Worm (Caenorhabditis elegans) whole organism, L2 larva: ENCODE data around the gene F34H10.1.

ENCODE experiments used
- C34F6.9 ChIP-seq: fragments of 150-350 bp; optimal IDR thresholded peaks from 2 replicates; lab custom pipeline; 2014; ENCODE audit warnings: missing biosample characterization, missing genetic modification characterization
- F13H6.1 ChIP-seq: sonication (generic microtip); optimal IDR thresholded peaks from 2 replicates; lab custom pipeline; 2016; ENCODE audit warnings: missing genetic modification characterization, missing compliant biosample characterization
- R02D3.7 ChIP-seq: fragments of 150-350 bp; optimal IDR thresholded peaks from 2 replicates; lab custom pipeline; 2014; ENCODE audit warnings: missing biosample characterization, missing genetic modification characterization
- ZK546.5 ChIP-seq: sonication (generic microtip); optimal IDR thresholded peaks from 2 replicates; lab custom pipeline; 2017; ENCODE audit warnings: missing biosample characterization, missing genetic modification characterization
- alr-1 ChIP-seq: fragments of 150-350 bp; optimal IDR thresholded peaks from 2 replicates; lab custom pipeline; 2014; ENCODE audit warnings: missing biosample characterization, missing genetic modification characterization
- aly-2 ChIP-seq: fragments of 150-350 bp; optimal IDR thresholded peaks from 2 replicates; lab custom pipeline; 2014; ENCODE audit warnings: missing biosample characterization, missing genetic modification characterization
- ama-1 ChIP-seq: fragments of 150-350 bp; optimal IDR thresholded peaks from 2 replicates; lab custom pipeline; 2018; ENCODE audit warnings: inconsistent platforms
- blmp-1 ChIP-seq: sonication (generic microtip); optimal IDR thresholded peaks from 2 replicates; lab custom pipeline; 2017; ENCODE audit warnings: missing genetic modification characterization, mild to moderate bottlenecking, missing compliant biosample characterization, antibody characterized with exemption, moderate library complexity; ENCODE audit not compliant: insufficient read depth
- ceh-16 ChIP-seq: fragments of 150-350 bp; optimal IDR thresholded peaks from 2 replicates; lab custom pipeline; 2014; ENCODE audit warnings: missing biosample characterization, missing genetic modification characterization
- ceh-82 ChIP-seq: fragments of 150-350 bp; optimal IDR thresholded peaks from 2 replicates; lab custom pipeline; 2014; ENCODE audit warnings: missing biosample characterization, missing genetic modification characterization
- crh-2 ChIP-seq: sonication (generic microtip); optimal IDR thresholded peaks from 2 replicates; lab custom pipeline; 2017; ENCODE audit warnings: missing biosample characterization, missing genetic modification characterization
- egl-27 ChIP-seq: sonication (generic microtip); optimal IDR thresholded peaks from 3 replicates; lab custom pipeline; 2017; ENCODE audit warnings: missing biosample characterization, missing genetic modification reagents, missing genetic modification characterization
- elt-1 ChIP-seq: fragments of 150-350 bp; optimal IDR thresholded peaks from 2 replicates; lab custom pipeline; 2014; ENCODE audit warnings: missing biosample characterization, missing genetic modification characterization
- elt-3 ChIP-seq: sonication (generic microtip); optimal IDR thresholded peaks from 2 replicates; lab custom pipeline; 2017; ENCODE audit warnings: missing biosample characterization, missing genetic modification characterization
- fos-1 ChIP-seq: fragments of 150-350 bp; optimal IDR thresholded peaks from 2 replicates; lab custom pipeline; 2014; ENCODE audit warnings: missing biosample characterization, missing genetic modification characterization
- gmeb-1 ChIP-seq: fragments of 150-350 bp; optimal IDR thresholded peaks from 2 replicates; lab custom pipeline; 2014; ENCODE audit warnings: missing biosample characterization, missing genetic modification characterization
- lin-11 ChIP-seq: fragments of 150-350 bp; sonication (generic microtip); optimal IDR thresholded peaks from 2 replicates; lab custom pipeline; 2014; ENCODE audit warnings: missing biosample characterization, missing genetic modification characterization, inconsistent platforms, mixed read lengths
- lin-39 ChIP-seq: fragments of 150-350 bp; optimal IDR thresholded peaks from 2 replicates; lab custom pipeline; 2014; ENCODE audit warnings: missing biosample characterization, missing genetic modification reagents, missing genetic modification characterization
- lsy-2 ChIP-seq, 2 experiments: fragments of 150-350 bp in 1 of 2; sonication (generic microtip) in 1 of 2; optimal IDR thresholded peaks; 2 replicates each; lab custom pipeline; 2014 to 2017; ENCODE audit warnings: missing biosample characterization in 2 of 2, missing genetic modification characterization in 2 of 2
- mab-5 ChIP-seq: fragments of 150-350 bp; optimal IDR thresholded peaks from 2 replicates; lab custom pipeline; 2014; ENCODE audit warnings: missing biosample characterization, missing genetic modification characterization
- mbf-1 ChIP-seq: sonication (generic microtip); optimal IDR thresholded peaks from 2 replicates; lab custom pipeline; 2017; ENCODE audit warnings: missing biosample characterization, missing genetic modification characterization
- mdl-1 ChIP-seq, 2 experiments: fragments of 150-350 bp in 1 of 2; sonication (generic microtip) in 1 of 2; optimal IDR thresholded peaks; 2 replicates each; lab custom pipeline; 2017; ENCODE audit warnings: missing biosample characterization in 2 of 2, missing genetic modification characterization in 2 of 2
- nhr-10 ChIP-seq: sonication (generic microtip); optimal IDR thresholded peaks from 2 replicates; lab custom pipeline; 2017; ENCODE audit warnings: missing biosample characterization, missing genetic modification characterization
- nhr-12 ChIP-seq: fragments of 150-350 bp; optimal IDR thresholded peaks from 2 replicates; lab custom pipeline; 2014; ENCODE audit warnings: missing biosample characterization, missing genetic modification characterization
- nhr-129 ChIP-seq: fragments of 150-350 bp; optimal IDR thresholded peaks from 2 replicates; lab custom pipeline; 2014; ENCODE audit warnings: missing biosample characterization, missing genetic modification characterization
- nhr-21 ChIP-seq: fragments of 150-350 bp; optimal IDR thresholded peaks from 2 replicates; lab custom pipeline; 2014; ENCODE audit warnings: missing biosample characterization, missing genetic modification characterization
- nhr-237 ChIP-seq: fragments of 150-350 bp; optimal IDR thresholded peaks from 2 replicates; lab custom pipeline; 2014; ENCODE audit warnings: missing biosample characterization, missing genetic modification characterization
- nhr-25 ChIP-seq: fragments of 150-350 bp; sonication (generic microtip); optimal IDR thresholded peaks from 3 replicates; lab custom pipeline; 2014; ENCODE audit warnings: missing biosample characterization, missing genetic modification characterization
- nhr-6 ChIP-seq: fragments of 150-350 bp; optimal IDR thresholded peaks from 2 replicates; lab custom pipeline; 2014; ENCODE audit warnings: missing biosample characterization, missing genetic modification characterization
- nhr-77 ChIP-seq: fragments of 150-350 bp; optimal IDR thresholded peaks from 2 replicates; lab custom pipeline; 2014; ENCODE audit warnings: missing biosample characterization, missing genetic modification characterization
- peb-1 ChIP-seq: fragments of 150-350 bp; optimal IDR thresholded peaks from 2 replicates; lab custom pipeline; 2014; ENCODE audit warnings: missing biosample characterization, missing genetic modification characterization
- sem-4 ChIP-seq: fragments of 150-350 bp; optimal IDR thresholded peaks from 2 replicates; lab custom pipeline; 2014; ENCODE audit warnings: missing biosample characterization, missing genetic modification reagents, missing genetic modification characterization
- skn-1 ChIP-seq: sonication (generic microtip); optimal IDR thresholded peaks from 2 replicates; lab custom pipeline; 2017; ENCODE audit warnings: missing biosample characterization, missing genetic modification characterization
- sma-3 ChIP-seq: sonication (generic microtip); optimal IDR thresholded peaks from 2 replicates; lab custom pipeline; 2016; ENCODE audit warnings: missing genetic modification reagents, missing genetic modification characterization, missing compliant biosample characterization
- sma-9 ChIP-seq, 2 experiments: fragments of 150-350 bp in 1 of 2; sonication (generic microtip) in 1 of 2; optimal IDR thresholded peaks; 2 replicates each; lab custom pipeline; 2014 to 2016; ENCODE audit warnings: missing genetic modification characterization in 2 of 2, mild to moderate bottlenecking in 1 of 2, missing biosample characterization in 1 of 2, missing compliant biosample characterization in 1 of 2, missing genetic modification reagents in 1 of 2, moderate library complexity in 1 of 2
- snpc-4 ChIP-seq: fragments of 150-350 bp; optimal IDR thresholded peaks from 2 replicates; lab custom pipeline; 2014; ENCODE audit warnings: missing biosample characterization, missing genetic modification characterization
- unc-39 ChIP-seq: fragments of 150-350 bp; optimal IDR thresholded peaks from 2 replicates; lab custom pipeline; 2014; ENCODE audit warnings: missing biosample characterization, missing genetic modification characterization
- unc-55 ChIP-seq: fragments of 150-350 bp; sonication (generic microtip); optimal IDR thresholded peaks from 3 replicates; lab custom pipeline; 2014; ENCODE audit warnings: missing biosample characterization, missing genetic modification reagents, missing genetic modification characterization
- zag-1 ChIP-seq: fragments of 150-350 bp; optimal IDR thresholded peaks from 2 replicates; lab custom pipeline; 2014; ENCODE audit warnings: missing biosample characterization, missing genetic modification characterization
- ztf-1 ChIP-seq: fragments of 200-800 bp; sonication (Bioruptor generic); conservative IDR thresholded peaks from 2 replicates; pipeline ENCODE4 v1.3.6; 2022; ENCODE audit warnings: missing genetic modification characterization, missing compliant biosample characterization
- ztf-11 ChIP-seq: sonication (generic microtip); optimal IDR thresholded peaks from 2 replicates; lab custom pipeline; 2017; ENCODE audit warnings: missing biosample characterization, missing genetic modification characterization
- ztf-4 ChIP-seq: fragments of 150-350 bp; optimal IDR thresholded peaks from 2 replicates; lab custom pipeline; 2014; ENCODE audit warnings: missing biosample characterization, missing genetic modification characterization

Gene F34H10.1

ce11 chrX:9637700-9638099 lies 11.8 kb downstream of the F34H10.1 start (continued):
- TF ChIP-seq gmeb-1 (tag; lab: Kevin White, UChicago) = no peak

DNA sequence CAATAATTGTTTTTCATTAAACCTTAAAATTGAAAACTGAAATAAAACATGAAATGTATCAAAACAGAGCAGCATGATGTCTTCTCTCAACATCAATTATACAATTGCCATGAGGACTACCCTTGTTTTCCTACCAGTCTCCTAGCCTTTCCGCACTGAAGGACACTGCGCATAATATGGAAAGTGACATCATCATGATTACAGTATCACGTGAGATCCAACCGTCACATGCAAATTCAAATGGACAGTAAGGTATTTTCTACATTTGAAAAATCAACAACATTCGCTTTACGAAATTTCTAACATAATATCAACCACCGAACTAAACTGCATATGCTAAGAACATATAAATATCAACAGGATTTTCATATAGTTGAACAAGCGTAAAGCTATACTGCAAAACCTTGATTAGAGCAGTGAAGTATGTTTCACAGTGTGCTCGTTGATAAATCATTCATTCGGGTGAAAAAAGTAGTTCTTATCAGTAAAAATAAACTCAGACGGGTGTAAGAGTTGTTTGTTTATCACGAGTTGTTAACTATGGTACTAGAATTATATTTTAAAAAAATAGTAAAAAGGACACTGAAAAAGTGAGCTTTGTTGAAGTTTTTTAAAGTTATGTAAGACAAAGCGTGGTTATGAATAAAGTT lies 13.0 kb downstream of the F34H10.1 start:
- TF ChIP-seq nhr-25 = peak; percentile 88
- TF ChIP-seq sma-3 (GFP tag; lab: Kevin White, UChicago) = peak; percentile 24
- no peak for TF ChIP-seq nhr-12 (tag; lab: Kevin White, UChicago)
- TF ChIP-seq ama-1 = no peak
- TF ChIP-seq gmeb-1 (tag; lab: Kevin White, UChicago) = peak; percentile 24
- TF ChIP-seq fos-1 (tag; lab: Kevin White, UChicago) = peak; percentile 33
- peak; percentile 18 for TF ChIP-seq ceh-16
- TF ChIP-seq ztf-11 = no peak
- TF ChIP-seq nhr-129 (tag; lab: Kevin White, UChicago) = peak; percentile 56
- TF ChIP-seq nhr-237 (tag; lab: Kevin White, UChicago) = no peak
- TF ChIP-seq ztf-4 (tag; lab: Kevin White, UChicago) = peak; percentile 33
- peak; percentile 7 for TF ChIP-seq crh-2 (tag; lab: Kevin White, UChicago)
- TF ChIP-seq C34F6.9 = peak; percentile 49

- no peak for TF ChIP-seq sma-3 (GFP tag; lab: Kevin White, UChicago)
- no peak for TF ChIP-seq nhr-77
- TF ChIP-seq lsy-2 (tag; optimal IDR thresholded peaks at IDR 0.05; lab: Kevin White, UChicago) = peak in 1 of 2 experiments; percentile 33
- TF ChIP-seq sem-4 (tag; lab: Kevin White, UChicago) = no peak
- no peak for TF ChIP-seq elt-1 (tag; lab: Kevin White, UChicago)
- peak; percentile 21 for TF ChIP-seq sma-9 (GFP tag; optimal IDR thresholded peaks at IDR 0.05; lab: Kevin White, UChicago)
- no peak for TF ChIP-seq sma-9 (tag; optimal IDR thresholded peaks at IDR 0.05; lab: Kevin White, UChicago)
- no peak for TF ChIP-seq mab-5 (tag; lab: Kevin White, UChicago)
- TF ChIP-seq unc-39 (tag; lab: Kevin White, UChicago) = no peak
- TF ChIP-seq peb-1 = no peak
- TF ChIP-seq ztf-4 (tag; lab: Kevin White, UChicago) = no peak
- no peak for TF ChIP-seq nhr-10 (tag; lab: Kevin White, UChicago)
- no peak for TF ChIP-seq ZK546.5 (tag; lab: Kevin White, UChicago)
- no peak for TF ChIP-seq nhr-25
- TF ChIP-seq lin-11 = no peak
- TF ChIP-seq alr-1 (tag; lab: Kevin White, UChicago) = no peak
- peak; percentile 56 for TF ChIP-seq nhr-129 (tag; lab: Kevin White, UChicago)
- no peak for TF ChIP-seq skn-1 (tag; lab: Kevin White, UChicago)
Measured at ce11 chrX:9640902-9641301, 15.0 kb downstream of the F34H10.1 start.

DNA sequence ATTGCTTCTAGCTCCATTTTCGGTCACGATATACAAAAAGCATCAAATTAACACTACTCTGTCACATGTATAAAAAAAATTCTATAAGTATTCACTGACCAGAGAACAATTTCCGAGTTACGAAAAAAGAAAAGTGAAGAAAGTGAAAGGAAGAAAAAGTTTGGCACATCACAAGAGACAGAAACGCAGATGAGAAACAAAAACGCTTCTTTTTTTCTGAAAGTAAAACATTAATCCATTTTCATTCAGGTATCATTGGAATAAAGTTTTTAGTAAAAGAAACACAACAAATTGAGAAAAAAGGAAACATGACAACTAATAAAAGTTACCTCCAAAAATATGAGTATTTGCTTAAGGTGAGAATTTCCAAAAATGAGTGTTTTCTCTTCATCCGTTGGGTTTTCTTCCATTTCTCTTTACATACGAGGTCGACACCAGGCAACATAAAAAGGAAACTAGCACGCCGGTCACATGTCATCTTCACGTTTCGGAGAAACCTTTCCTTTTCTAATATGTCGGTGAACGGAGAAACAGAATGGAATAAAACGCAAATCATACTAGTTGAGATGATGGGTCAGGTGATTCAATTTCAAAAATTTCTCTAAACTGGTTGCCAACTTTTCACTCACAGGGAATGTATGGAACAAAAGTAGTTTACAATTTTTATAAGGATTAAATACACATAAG lies 17.0 kb downstream of the F34H10.1 start:
- TF ChIP-seq ztf-1 (no peak), lin-11 (no peak), alr-1 (tag; lab: Kevin White, UChicago) (no peak), blmp-1 (tag; lab: Kevin White, UChicago) (peak; percentile 74), sem-4 (tag; lab: Kevin White, UChicago) (no peak), mdl-1 (tag; optimal IDR thresholded peaks at IDR 0.05; lab: Kevin White, UChicago) (no peak), nhr-21 (tag; lab: Kevin White, UChicago) (peak; percentile 6), nhr-77 (no peak), aly-2 (tag; lab: Kevin White, UChicago) (no peak), ama-1 (no peak), nhr-237 (tag; lab: Kevin White, UChicago) (no peak), nhr-10 (tag; lab: Kevin White, UChicago) (no peak), sma-3 (GFP tag; lab: Kevin White, UChicago) (peak; percentile 30), fos-1 (tag; lab: Kevin White, UChicago) (no peak), unc-55 (GFP tag; lab: Kevin White, UChicago) (peak; percentile 43), ceh-82 (tag; lab: Kevin White, UChicago) (no peak), peb-1 (no peak), mab-5 (tag; lab: Kevin White, UChicago) (no peak), elt-3 (tag; lab: Kevin White, UChicago) (no peak), nhr-6 (tag; lab: Kevin White, UChicago) (peak; percentile 11), mbf-1 (tag; lab: Kevin White, UChicago) (no peak), C34F6.9 (peak; percentile 21), ztf-11 (no peak), elt-1 (tag; lab: Kevin White, UChicago) (no peak), ceh-16 (no peak), egl-27 (no peak), zag-1 (tag; lab: Kevin White, UChicago) (no peak), snpc-4 (tag; lab: Kevin White, UChicago) (no peak), crh-2 (tag; lab: Kevin White, UChicago) (peak; percentile 26), sma-9 (GFP tag; optimal IDR thresholded peaks at IDR 0.05; lab: Kevin White, UChicago) (peak; percentile 64), sma-9 (tag; optimal IDR thresholded peaks at IDR 0.05; lab: Kevin White, UChicago) (no peak), lin-39 (tag; lab: Kevin White, UChicago) (no peak), nhr-129 (tag; lab: Kevin White, UChicago) (peak; percentile 61), nhr-25 (peak; percentile 89), gmeb-1 (tag; lab: Kevin White, UChicago) (no peak), F13H6.1 (tag; lab: Kevin White, UChicago) (no peak), R02D3.7 (tag; lab: Kevin White, UChicago) (no peak), skn-1 (tag; lab: Kevin White, UChicago) (no peak)
